Fruit fly (Drosophila melanogaster) whole organism: ENCODE results near the gene hb.

Experiments
- Dll ChIP-seq: fragments of >200 bp; optimal IDR thresholded peaks from 2 replicates; lab custom pipeline; 2017
- EcR ChIP-seq, 2 experiments: fragments of >200 bp; optimal IDR thresholded peaks; 2 replicates each; lab custom pipeline; 2017; ENCODE audit warnings: missing biosample characterization in 2 of 2, missing genetic modification characterization in 2 of 2, missing genetic modification reagents in 2 of 2
- pan ChIP-seq: fragments of >200 bp; optimal IDR thresholded peaks from 2 replicates; lab custom pipeline; 2017
- psq ChIP-seq: fragments of >200 bp; optimal IDR thresholded peaks from 2 replicates; lab custom pipeline; 2017

DNA sequence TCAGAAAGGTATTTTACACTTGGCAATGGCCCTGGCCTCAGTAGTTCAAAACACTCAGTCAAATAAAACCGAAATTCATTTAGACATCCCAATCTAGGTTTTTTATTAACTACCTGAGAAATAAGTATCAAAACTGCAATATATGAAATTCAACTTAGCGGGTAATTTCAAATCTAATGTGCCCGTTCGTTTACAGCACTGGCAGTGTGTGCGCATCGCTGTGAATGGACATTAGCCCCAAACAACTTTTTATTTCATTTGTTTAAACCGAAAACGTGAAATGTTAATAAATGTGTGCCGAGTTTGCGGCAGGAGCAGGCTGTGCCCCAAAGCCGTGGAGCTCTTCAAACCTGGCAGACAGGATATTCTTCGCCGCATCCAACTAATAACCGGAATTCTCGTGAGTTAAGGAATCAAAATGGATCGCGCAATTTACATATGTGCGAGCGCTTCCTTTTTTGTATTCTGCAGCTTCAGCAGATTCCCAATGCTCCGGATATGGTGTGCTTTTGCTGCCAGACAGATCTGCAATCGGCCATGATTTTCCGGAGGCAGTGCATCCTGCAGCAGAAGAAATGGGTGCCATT, 25.4 kb upstream of the hb start, which contains the start of gene nom:
- TF ChIP-seq Dll (lab: Kevin White, UChicago) (no peak), psq (lab: Kevin White, UChicago) (no peak), pan (no peak), EcR (GFP tag; optimal IDR thresholded peaks at IDR 0.05; lab: Kevin White, UChicago) (no peak)
